Worm (Caenorhabditis elegans): ENCODE results near the gene F31D4.5.

Gene F31D4.5

DNA sequence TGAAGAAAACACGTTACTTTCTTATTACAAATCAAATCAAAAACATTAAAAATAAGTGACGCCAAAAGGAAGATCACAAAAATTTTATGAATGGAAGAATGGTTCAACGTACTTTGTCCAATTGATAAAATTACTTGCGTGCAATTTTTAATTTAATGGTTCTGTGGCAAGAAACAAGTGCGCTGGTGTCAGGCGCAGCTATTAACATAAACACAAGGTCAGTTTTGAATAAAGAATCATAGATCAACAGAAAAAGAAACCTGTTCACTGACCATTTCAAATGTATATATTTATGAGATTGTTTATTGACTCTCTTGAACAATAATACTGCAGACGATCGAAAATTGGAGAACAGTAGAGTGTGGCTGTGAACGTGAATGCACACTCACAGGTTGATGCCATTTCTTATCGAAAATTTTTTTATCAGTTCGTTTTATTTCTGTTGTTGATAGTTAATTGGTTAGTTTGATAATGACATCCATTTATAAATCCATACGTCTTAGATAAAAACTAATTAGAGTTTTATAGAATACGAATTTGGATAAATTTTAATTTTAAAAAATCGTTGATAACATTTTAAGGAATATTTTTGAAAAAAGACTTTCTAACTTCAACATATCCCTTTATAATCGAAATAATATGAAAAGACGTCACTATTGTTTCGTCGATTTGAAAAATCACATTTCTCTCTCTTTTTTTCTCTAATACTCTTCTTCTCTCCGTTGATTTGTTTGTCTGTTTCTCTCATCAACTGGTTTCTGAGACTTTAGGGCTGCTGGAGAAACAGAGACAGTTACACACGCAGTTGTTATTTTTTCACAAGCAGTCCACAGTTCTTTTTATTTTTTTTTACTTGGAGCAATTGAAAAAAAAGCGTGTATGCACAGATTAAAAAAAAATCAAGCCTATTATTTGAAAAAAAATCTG is 49.6 kb downstream of the F31D4.5 start, which contains the start of gene amx-3 (continued):
- peak; percentile 25 for TF ChIP-seq nfya-1 (tag; optimal IDR thresholded peaks at IDR 0.05; ENCODE audit: insufficient read depth)
- TF ChIP-seq nhr-23 (tag; optimal IDR thresholded peaks at IDR 0.05) = peak; percentile 48
- peak; percentile 89 for TF ChIP-seq elt-2 (tag; optimal IDR thresholded peaks at IDR 0.05)
- TF ChIP-seq nhr-76 (tag; optimal IDR thresholded peaks at IDR 0.05) = no peak
- TF ChIP-seq mdl-1 (tag; optimal IDR thresholded peaks at IDR 0.05) = no peak
- no peak for TF ChIP-seq nhr-77 (tag; optimal IDR thresholded peaks at IDR 0.05)

DNA sequence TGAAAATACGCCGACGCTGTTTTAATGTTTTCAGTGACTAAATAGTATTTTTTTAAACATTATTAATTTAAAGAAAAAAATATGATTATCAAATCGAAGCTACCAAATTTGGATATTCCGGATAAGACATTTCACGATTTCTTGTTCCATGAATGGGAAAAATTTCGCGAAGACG is 50.1 kb downstream of the F31D4.5 start, which contains the start of gene acs-12:
acs-12 (plus strand) TSS at position 76 of the 175 bp plus-strand sequence.
- TF ChIP-seq nhr-77 (tag; optimal IDR thresholded peaks at IDR 0.05) = no peak
- TF ChIP-seq eor-1 (tag; optimal IDR thresholded peaks at IDR 0.05) = no peak
- TF ChIP-seq ceh-9 (tag; optimal IDR thresholded peaks at IDR 0.05) = no peak
- no peak for TF ChIP-seq tbx-2 (tag; optimal IDR thresholded peaks at IDR 0.05)
- no peak for TF ChIP-seq ztf-11 (tag; optimal IDR thresholded peaks at IDR 0.05)
- no peak for TF ChIP-seq ama-1 (optimal IDR thresholded peaks at IDR 0.05)
- no peak for TF ChIP-seq ceh-16 (tag; optimal IDR thresholded peaks at IDR 0.05)
- no peak for TF ChIP-seq nhr-12 (tag; optimal IDR thresholded peaks at IDR 0.05)
- TF ChIP-seq unc-62 (GFP tag; optimal IDR thresholded peaks at IDR 0.05) = no peak
- TF ChIP-seq jun-1 (tag; optimal IDR thresholded peaks at IDR 0.05) = no peak

DNA sequence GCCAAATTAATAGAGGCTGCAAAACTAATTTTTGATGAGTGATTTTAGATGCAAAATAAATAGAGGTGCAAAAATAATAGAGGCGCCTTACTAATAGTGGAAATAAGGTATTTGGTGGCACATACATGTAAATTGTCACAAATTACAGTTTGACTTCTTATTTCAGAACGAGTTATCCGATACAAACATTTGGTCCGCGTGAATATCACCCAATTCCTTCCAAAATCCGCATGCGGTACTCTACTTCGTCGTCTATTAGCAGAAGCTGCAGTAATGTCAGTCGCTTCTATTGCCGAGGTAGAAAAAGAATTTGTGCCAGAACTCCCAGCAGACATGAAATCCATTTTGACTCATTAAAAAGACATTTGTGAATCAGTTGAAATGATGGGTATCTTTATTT is 53.1 kb downstream of the F31D4.5 start:
- no peak for TF ChIP-seq hmg-11 (tag; optimal IDR thresholded peaks at IDR 0.05)
- no peak for TF ChIP-seq nhr-77 (tag; optimal IDR thresholded peaks at IDR 0.05)
- no peak for TF ChIP-seq ceh-16 (tag; optimal IDR thresholded peaks at IDR 0.05)
- TF ChIP-seq pha-4 (tag; optimal IDR thresholded peaks at IDR 0.05) = no peak
- no peak for TF ChIP-seq zag-1 (tag; optimal IDR thresholded peaks at IDR 0.05)
- no peak for TF ChIP-seq fkh-2 (tag; optimal IDR thresholded peaks at IDR 0.05)
- TF ChIP-seq ZK546.5 (tag; optimal IDR thresholded peaks at IDR 0.05) = no peak
- no peak for TF ChIP-seq aly-2 (tag; optimal IDR thresholded peaks at IDR 0.05)

All from whole organism, L3 larva.